Fruit fly (Drosophila melanogaster): ENCODE measurements around the gene Gr94a.

Gr94a gene

dm6 chr3R:23051639-23052125, at the start of gene Gr94a:
Gene Gr94a (plus strand): TSS chr3R:23051689.
- TF ChIP-seq CG10209 (GFP tag; optimal IDR thresholded peaks at IDR 0.05) (no peak), Usf (GFP tag; optimal IDR thresholded peaks at IDR 0.05) (no peak), CG7372 (GFP tag; IDR thresholded peaks at IDR 0.05) (no peak), MESR4 (GFP tag; optimal IDR thresholded peaks at IDR 0.05) (no peak), CG1832 (GFP tag; optimal IDR thresholded peaks at IDR 0.05) (no peak), gro (GFP tag; optimal IDR thresholded peaks at IDR 0.05) (no peak), CG3163 (GFP tag; optimal IDR thresholded peaks at IDR 0.05) (no peak), Hr3 (GFP tag; optimal IDR thresholded peaks at IDR 0.05) (no peak), Mad (GFP tag; optimal IDR thresholded peaks at IDR 0.05) (no peak), chinmo (GFP tag; IDR thresholded peaks at IDR 0.05; ENCODE audit: partially characterized antibody) (no peak), CG13296 (GFP tag; optimal IDR thresholded peaks at IDR 0.05) (no peak), Elba2 (GFP tag; optimal IDR thresholded peaks at IDR 0.05) (no peak), grn (GFP tag; optimal IDR thresholded peaks at IDR 0.05) (no peak), Sox102F (GFP tag; optimal IDR thresholded peaks at IDR 0.05) (no peak), CG11398 (GFP tag; optimal IDR thresholded peaks at IDR 0.05) (no peak), odd (GFP tag; optimal IDR thresholded peaks at IDR 0.05) (no peak), kni (GFP tag; optimal IDR thresholded peaks at IDR 0.05) (no peak), CG2678 (tag; optimal IDR thresholded peaks at IDR 0.05) (no peak), CG8290 (GFP tag; optimal IDR thresholded peaks at IDR 0.05) (no peak), CG8290 (tag; optimal IDR thresholded peaks at IDR 0.05) (no peak), Eip74EF (GFP tag; optimal IDR thresholded peaks at IDR 0.05) (no peak)

dm6 chr3R:23004161-23004560, 47.3 kb upstream of the Gr94a start:
- TF ChIP-seq CG17612 (GFP tag; IDR thresholded peaks at IDR 0.05) (0 out of 2 replicates have a peak, but pooled peaks have one; percentile 7), HLH3B (GFP tag; IDR thresholded peaks at IDR 0.05) (peak; percentile 30; the same call in 1 of the 2 replicates), Ets97D (GFP tag; optimal IDR thresholded peaks at IDR 0.05) (peak; percentile 69), CG10321 (GFP tag; IDR thresholded peaks at IDR 0.05) (0 out of 2 replicates have a peak, but pooled peaks have one; percentile 18), CG12769 (tag; optimal IDR thresholded peaks at IDR 0.05) (peak; percentile 11), Dref (GFP tag; IDR thresholded peaks at IDR 0.05) (0 out of 2 replicates have a peak, but pooled peaks have one; percentile 22), vvl (GFP tag; IDR thresholded peaks at IDR 0.05) (peak; percentile 10; the same call in 1 of the 2 replicates), CG7372 (GFP tag; IDR thresholded peaks at IDR 0.05) (no peak), Adf1 (GFP tag; IDR thresholded peaks at IDR 0.05) (no peak), sr (GFP tag; IDR thresholded peaks at IDR 0.05) (0 out of 3 replicates have a peak, but pooled peaks have one; percentile 29), CG16779 (GFP tag; IDR thresholded peaks at IDR 0.05) (no peak), ato (GFP tag; IDR thresholded peaks at IDR 0.05; ENCODE audit: partially characterized antibody) (no peak), Ets65A (GFP tag) (peak; percentile 65), H2.0 (GFP tag; IDR thresholded peaks at IDR 0.05) (peak; percentile 27; the same call in 1 of the 2 replicates), NfI (GFP tag; optimal IDR thresholded peaks at IDR 0.05) (peak; percentile 25), caup (GFP tag; optimal IDR thresholded peaks at IDR 0.05; ENCODE audit: severe bottlenecking) (peak; percentile 2), otp (GFP tag; IDR thresholded peaks at IDR 0.05) (0 out of 3 replicates have a peak, but pooled peaks have one; percentile 9), Med (GFP tag) (peak; percentile 59), Rfx (GFP tag; IDR thresholded peaks at IDR 0.05) (0 out of 2 replicates have a peak, but pooled peaks have one; percentile 12), CG5953 (GFP tag; IDR thresholded peaks at IDR 0.05) (0 out of 2 replicates have a peak, but pooled peaks have one; percentile 5), ci (GFP tag; IDR thresholded peaks at IDR 0.05) (peak; percentile 74; the same call in 2 of the 3 replicates), CG4404 (GFP tag; IDR thresholded peaks at IDR 0.05) (no peak), ttk (GFP tag; IDR thresholded peaks at IDR 0.05) (peak; percentile 45), CG10366 (GFP tag; IDR thresholded peaks at IDR 0.05) (peak; percentile 21; the same call in 1 of the 2 replicates), ap (GFP tag; IDR thresholded peaks at IDR 0.05) (no peak), dpn (GFP tag; optimal IDR thresholded peaks at IDR 0.05) (no peak)

Measured in whole organism, embryonic.